Worm (Caenorhabditis elegans) whole organism, dauer: Measurements from ENCODE around the gene acl-7.

Experiments used
- unc-62 ChIP-seq: sonication (generic microtip); optimal IDR thresholded peaks from 2 replicates; lab custom pipeline; 2017; ENCODE audit warnings: missing biosample characterization, missing genetic modification reagents, missing genetic modification characterization

The acl-7 gene

DNA sequence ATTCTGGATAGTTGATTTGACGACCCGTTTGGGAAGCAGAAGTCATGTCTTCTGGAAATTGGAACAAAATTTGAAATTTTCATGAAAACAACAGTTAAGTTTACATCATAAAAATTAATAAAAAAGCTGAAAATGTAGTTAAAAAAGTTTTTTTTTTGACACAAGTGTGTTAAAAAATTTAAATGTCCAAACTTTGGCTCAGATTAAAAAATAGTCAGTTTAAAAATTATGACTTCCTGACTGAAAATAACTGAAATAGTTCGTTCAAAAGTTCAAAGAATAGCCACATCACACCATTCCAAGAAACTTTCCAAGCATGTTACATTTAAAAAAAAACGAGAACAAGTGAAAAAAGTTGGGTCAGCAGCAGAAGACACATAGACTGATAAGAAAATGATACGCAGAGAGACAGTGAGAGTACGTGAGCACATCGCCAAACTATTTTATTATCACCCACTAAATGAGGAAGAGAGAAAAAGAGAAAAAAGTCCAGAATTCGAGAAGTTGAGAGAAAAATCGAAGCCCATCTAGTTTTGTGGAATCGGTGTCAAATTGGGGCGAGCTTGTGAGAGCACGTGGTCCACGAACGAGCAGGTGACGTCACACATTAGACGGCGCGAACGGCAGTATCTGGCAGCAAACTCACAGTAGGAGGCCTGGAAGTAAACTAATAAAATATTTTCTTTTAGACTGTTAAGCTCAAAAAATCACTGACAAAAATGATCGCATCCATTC is at the start of gene acl-7:
TSS of gene acl-7 (minus strand) at position 51 of the 735 bp plus-strand sequence.
- TF ChIP-seq unc-62 (GFP tag; lab: Kevin White, UChicago) = no peak

DNA sequence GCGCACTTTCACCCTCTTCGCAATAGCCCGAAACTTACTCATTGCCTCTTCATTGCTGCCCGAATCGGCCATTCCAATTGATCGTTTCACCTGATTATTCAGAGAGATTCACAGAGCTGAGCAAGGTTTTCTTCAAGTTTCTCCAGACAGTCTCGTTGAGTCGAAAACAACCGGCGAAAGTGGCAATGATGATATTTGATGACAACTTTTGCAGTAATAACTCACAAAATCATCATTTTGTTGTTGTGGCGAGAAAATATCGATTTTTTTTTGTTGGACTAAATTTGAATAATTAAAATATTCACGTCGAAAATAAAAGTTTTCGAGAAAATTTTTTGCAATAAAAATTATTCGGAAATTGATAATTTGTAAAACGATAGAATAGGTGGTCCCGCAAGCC is 49.3 kb upstream of the acl-7 start, which contains the start of gene snf-5:
TSS of gene snf-5 (minus strand) at position 182 of the 400 bp plus-strand sequence.
- TF ChIP-seq unc-62 (GFP tag; lab: Kevin White, UChicago) = no peak

DNA sequence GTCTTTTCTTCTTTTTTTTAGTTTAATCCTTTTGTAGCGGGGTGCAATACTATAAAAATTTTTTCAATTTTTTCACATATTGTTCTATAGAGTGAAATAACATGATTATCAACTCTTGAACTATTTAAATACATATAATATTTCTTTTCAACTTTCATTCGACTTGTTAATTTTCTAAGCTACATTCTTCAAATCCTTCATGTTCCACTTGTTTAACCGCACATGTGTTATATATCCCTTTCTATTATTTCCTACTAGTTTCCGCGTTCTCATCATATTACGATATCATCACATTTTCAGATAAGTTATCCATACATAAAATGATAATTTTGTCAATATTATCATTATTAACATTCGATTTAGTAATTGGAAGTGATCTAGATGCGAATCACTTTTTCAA is 39.6 kb upstream of the acl-7 start, which contains the start of gene Y46G5A.29:
TSS of gene Y46G5A.29 (plus strand) at position 301 of the 400 bp plus-strand sequence.
- no peak for TF ChIP-seq unc-62 (GFP tag; lab: Kevin White, UChicago)

DNA sequence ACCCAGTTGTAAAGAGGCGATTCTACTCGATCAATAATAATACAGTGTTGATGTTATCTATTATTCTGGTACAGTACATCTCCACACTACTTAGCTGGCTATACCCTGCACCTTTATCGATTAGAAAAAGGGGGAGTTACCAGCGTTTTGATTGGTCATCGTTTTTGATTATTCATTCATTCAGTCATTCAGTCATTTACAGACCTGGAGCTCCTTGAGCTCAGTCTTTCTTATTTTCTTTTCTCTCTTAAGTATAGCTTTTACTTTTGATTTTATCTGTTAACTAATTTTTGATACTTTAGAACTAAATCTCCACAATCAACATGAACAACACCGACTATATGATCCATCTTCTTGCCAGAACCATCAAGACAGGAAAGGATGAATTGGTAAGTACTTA is 33.9 kb upstream of the acl-7 start, which contains the start of gene Y46G5A.28:
TSS of gene Y46G5A.28 (plus strand) at position 301 of the 400 bp plus-strand sequence.
- no peak for TF ChIP-seq unc-62 (GFP tag; lab: Kevin White, UChicago)

DNA sequence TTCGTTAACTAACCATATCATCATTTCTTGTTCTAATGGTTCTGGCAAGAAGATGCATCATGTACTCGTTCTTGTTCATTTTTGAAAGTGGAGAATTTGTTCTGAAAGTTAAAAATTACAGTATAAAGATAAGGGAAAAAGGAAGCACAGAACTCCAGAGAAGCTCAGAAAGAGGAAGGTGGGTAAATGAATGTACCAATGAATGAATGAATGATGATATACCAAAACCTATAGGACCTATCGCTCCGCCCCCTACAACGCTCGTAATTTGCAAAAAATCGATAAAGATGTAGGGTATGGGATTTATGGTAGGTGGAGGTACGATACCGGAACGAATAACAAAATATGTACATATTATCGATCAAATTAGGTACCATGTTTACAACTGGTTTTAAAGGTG is 31.5 kb upstream of the acl-7 start, which contains the start of gene pes-10:
TSS of gene pes-10 (minus strand) at position 101 of the 400 bp plus-strand sequence.
- no peak for TF ChIP-seq unc-62 (GFP tag; lab: Kevin White, UChicago)

DNA sequence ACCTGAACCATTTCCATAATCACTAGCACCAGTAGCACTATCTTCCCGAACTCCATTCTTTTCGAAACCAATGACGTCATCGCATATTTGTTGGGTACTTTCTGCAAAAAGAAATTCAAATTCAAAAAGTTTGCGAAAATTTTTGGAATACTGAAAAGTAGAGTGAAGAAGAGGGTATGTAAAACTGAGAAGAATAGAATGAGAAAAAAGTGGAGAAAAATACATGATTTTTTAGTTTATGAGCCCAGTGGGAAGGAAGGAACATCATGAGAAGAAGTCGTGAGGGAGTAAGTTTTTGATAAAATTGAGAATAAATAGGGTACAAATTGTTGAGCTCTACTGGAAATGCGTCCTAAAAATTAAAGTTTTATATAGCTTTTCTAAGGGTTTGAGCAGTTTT is 23.8 kb upstream of the acl-7 start, which contains the start of gene lgc-35:
TSS of gene lgc-35 (minus strand) at position 101 of the 400 bp plus-strand sequence.
- TF ChIP-seq unc-62 (GFP tag; lab: Kevin White, UChicago) = no peak

DNA sequence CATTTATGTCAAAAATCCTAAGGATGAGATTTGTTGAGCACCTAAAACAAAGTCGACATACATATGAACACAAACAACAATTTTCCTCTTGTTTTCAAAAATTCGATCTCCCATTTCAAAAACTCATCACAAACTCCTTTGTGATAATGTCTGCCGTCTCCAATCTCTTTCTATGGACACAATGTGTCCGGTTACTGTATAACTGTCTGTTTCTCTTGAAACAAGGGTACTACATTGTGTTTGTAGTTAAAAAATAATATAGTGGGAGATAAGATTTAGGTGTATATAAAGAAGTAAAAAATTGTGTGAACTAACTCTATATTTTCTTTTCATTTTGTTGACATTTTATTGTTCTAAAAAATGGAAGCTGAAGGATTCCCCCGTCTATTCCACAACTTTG is 14.1 kb upstream of the acl-7 start, which contains the start of gene bcmo-1:
TSS of gene bcmo-1 (plus strand) at position 330 of the 400 bp plus-strand sequence.
- TF ChIP-seq unc-62 (GFP tag; lab: Kevin White, UChicago) = no peak

DNA sequence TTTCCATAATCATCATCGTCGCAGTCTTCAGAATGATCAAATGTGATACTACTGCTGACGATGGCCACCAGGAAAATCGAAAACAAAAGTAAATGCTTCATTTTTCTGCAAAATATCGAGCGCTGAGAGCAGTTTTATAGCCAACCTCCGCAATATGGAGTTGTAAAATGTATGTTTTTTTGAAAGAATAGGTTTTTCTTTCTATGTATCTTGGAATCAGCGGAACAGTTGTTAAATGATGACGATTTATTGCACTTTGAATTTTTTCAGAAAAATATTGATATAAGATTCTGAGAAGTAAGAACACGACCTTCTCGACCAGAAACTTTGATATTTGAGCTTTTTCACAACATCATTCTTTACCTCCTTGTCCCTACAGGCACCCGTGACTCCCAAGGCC is 12.6 kb upstream of the acl-7 start, which contains the start of gene Y46G5A.23:
TSS of gene Y46G5A.23 (minus strand) at position 101 of the 400 bp plus-strand sequence.
- no peak for TF ChIP-seq unc-62 (GFP tag; lab: Kevin White, UChicago)

DNA sequence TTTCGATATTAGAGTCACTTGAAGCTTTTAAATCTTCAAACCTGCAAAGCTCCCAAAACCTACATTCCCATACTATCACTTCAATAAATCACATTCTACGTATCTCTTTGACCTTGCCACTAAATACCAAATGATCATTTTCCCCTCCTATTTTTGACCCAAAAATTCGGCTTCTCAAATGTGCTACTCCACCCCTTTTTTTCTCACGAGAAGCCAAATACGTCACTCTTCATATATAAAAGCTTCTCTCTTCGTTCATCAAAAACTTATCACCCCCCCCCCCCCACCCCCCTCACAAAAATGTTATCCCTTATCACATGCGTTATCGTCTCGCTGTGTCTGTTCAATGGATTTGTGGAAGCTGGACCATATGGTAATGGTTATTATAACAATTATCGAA is 10.5 kb upstream of the acl-7 start, which contains the start of gene Y46G5A.38:
TSS of gene Y46G5A.38 (plus strand) at position 301 of the 400 bp plus-strand sequence.
- TF ChIP-seq unc-62 (GFP tag; lab: Kevin White, UChicago) = no peak

DNA sequence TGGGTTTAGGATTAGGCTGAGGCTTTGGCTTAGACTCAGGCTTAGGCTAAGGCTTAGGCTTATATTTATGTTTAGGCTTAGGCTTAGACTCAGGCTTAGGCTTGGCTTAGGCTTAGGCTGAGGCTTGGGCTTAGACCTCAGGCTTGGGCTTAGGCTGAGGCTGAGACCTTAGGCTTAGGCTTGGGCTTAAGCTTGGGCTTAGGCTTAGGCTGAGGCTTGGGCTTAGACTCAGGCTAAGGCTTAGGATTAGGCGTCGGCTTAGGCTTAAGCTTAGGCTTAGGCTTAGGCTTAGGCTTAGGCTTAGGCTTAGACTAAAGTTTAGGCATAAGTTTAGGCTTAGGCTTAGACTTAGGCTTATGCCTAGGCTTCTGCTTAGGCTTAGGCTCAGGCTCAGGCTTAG is 8.2 kb upstream of the acl-7 start:
- no peak for TF ChIP-seq unc-62 (GFP tag; lab: Kevin White, UChicago)

DNA sequence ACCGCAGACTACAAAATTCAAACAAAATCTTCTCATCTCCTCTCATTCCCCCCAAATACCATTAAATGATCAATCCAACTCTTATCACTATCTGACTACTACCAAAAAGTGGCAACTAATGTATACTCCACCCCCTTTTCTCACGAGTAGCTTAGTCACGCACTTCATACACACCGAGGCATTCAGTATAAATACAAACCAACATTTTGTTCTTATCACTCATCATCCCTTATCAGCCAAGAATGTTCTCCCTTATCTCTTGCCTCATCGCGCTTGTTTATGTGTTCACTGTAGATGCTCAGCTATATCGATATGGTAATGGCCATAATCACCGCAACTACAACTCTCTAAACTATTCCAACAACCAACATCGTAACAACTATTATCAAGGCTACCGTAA is 7.2 kb upstream of the acl-7 start, which contains the start of gene Y46G5A.36:
TSS of gene Y46G5A.36 (plus strand) at position 243 of the 400 bp plus-strand sequence.
- no peak for TF ChIP-seq unc-62 (GFP tag; lab: Kevin White, UChicago)

DNA sequence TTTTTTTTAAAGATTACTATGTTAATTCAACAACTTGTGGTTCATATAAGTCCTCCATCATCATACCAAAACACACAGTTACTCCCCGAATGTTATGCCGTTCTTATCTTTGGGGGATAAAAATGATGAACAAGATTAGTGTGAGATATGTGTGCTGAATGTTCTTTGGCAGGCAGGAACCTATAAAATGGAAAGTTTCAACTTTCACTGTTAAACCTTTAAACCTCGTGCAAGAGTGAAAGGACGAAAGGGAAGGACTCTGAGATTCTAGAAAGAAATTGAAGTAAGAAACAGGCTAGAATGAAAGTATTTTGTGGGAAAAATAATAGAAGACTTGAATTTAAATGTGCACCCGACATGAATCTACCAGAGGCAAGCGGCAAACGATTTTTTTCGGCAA is 3.7 kb upstream of the acl-7 start:
- no peak for TF ChIP-seq unc-62 (GFP tag; lab: Kevin White, UChicago)

DNA sequence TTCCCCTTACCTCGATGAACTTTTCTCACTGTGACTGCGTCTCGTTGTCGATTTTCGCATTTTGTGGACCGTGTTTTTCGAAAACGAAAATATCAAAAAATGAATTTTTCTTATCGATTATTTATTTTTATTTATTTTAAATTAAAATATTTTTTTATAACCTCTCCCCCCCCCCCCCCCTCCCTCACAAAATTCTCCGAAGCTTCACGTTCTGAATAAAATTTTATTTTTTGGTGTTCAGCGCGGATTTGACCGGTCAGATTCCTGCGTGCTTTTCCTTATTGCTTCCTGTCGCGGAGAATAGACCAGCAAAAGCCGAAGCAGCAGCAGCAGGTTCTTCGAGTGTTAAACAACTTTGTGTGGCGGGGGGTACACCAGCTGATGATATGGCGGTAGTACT is 2.2 kb upstream of the acl-7 start, which contains the start of gene Y46G5A.22:
TSS of gene Y46G5A.22 (minus strand) at position 101 of the 400 bp plus-strand sequence.
- no peak for TF ChIP-seq unc-62 (GFP tag; lab: Kevin White, UChicago)

DNA sequence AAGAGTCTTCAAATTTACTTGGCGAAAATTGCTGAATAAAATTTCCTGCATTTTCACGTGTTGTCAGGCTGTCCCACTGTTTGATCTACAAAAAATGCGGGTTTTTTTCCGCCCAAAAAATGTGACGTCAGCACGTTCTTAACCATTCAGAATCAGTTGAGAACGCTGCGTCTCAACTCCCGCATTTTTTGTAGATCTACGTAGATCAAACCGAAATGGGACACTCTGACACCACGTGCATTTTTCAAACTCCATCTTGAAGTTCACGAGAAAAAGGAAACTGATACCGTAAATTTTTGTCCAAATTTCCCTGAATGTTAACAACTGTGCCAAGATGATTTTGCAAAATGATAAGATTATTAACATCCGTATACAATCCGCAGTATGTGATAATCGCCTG is 3.0 kb downstream of the acl-7 start:
- TF ChIP-seq unc-62 (GFP tag; lab: Kevin White, UChicago) = no peak

DNA sequence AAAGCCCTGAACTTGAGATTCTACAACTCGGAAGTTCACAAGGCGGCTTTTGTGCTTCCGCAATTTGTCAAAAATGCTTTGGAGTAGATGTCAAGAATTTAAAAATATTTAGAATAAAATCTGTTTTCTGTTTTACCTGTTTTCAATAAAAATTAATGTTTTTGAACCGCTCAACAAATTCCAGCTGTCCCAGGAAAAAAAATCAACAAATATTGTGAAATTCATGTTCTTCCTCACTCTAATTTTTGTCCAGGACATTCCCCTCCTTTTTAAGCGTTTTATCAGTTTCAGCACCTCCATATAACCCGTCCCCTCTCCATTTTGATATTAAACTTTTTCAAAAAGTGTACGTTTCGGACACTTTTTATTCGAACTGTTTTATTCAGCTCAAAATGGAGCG is 5.6 kb downstream of the acl-7 start, which contains the start of gene Y46G5A.20:
TSS of gene Y46G5A.20 (plus strand) at position 301 of the 400 bp plus-strand sequence.
- TF ChIP-seq unc-62 (GFP tag; lab: Kevin White, UChicago) = no peak

DNA sequence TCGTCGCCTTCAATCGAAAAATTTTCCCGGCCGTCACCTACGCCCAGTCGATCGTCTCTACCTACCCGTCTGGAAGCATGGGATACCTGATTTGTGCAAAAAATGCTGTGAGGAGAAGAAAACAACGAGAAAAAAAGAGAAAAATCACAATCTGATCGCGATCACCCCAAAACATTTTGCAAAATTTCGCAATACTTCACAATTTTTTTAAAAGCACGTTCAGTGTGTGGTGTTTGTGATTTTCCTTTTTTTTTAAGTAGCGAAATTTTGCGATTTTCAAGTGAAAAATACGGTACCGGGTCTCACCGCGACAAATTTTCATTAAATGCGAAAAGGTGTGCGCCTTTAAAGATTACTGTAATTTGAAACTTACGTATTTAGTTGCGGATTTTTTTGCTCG is 6.5 kb downstream of the acl-7 start:
- TF ChIP-seq unc-62 (GFP tag; lab: Kevin White, UChicago) = no peak
